Fruit fly (Drosophila melanogaster): ENCODE data around the gene fd102C.

dm6 chr4:867937-868336 lies 23.6 kb upstream of the fd102C start:
- TF ChIP-seq CG33017 (tag; optimal IDR thresholded peaks at IDR 0.05) (no peak), Clk (GFP tag; optimal IDR thresholded peaks at IDR 0.05) (no peak), tj (GFP tag; optimal IDR thresholded peaks at IDR 0.05) (no peak), toe (GFP tag; optimal IDR thresholded peaks at IDR 0.05) (no peak), cic (GFP tag; optimal IDR thresholded peaks at IDR 0.05) (no peak), kay (GFP tag; ENCODE audit: borderline replicate concordance) (no peak), Hr96 (GFP tag; optimal IDR thresholded peaks at IDR 0.05) (no peak), bab1 (GFP tag; optimal IDR thresholded peaks at IDR 0.05) (no peak), Mnt (GFP tag; optimal IDR thresholded peaks at IDR 0.05) (no peak), CG7101 (tag; optimal IDR thresholded peaks at IDR 0.05) (no peak), CG7045 (GFP tag; optimal IDR thresholded peaks at IDR 0.05) (no peak), CG1620 (GFP tag; optimal IDR thresholded peaks at IDR 0.05) (no peak)

Measured in whole organism, adult.